Worm (Caenorhabditis elegans) whole organism, L4 larva: ENCODE data around the gene F12A10.8.
A peak's percentile ranks its signal among the peaks of the same experiment; 100 is the strongest.

ENCODE experiments used
- D1046.2 ChIP-seq: fragments of 200-800 bp; sonication (Bioruptor generic); IDR thresholded peaks from 2 replicates; pipeline ENCODE4 v1.3.6; 2022; ENCODE audit warnings: missing genetic modification characterization, missing compliant biosample characterization
- aha-1 ChIP-seq: fragments of 150-350 bp; peaks from one replicate; lab custom pipeline; 2014; ENCODE audit warnings: missing biosample characterization, missing genetic modification characterization
- egl-43 ChIP-seq: fragments of 200-800 bp; sonication (Bioruptor generic); IDR thresholded peaks from 2 replicates; pipeline ENCODE4 v1.3.6; 2022; ENCODE audit warnings: missing genetic modification reagents, missing genetic modification characterization, missing compliant biosample characterization
- lir-3 ChIP-seq: sonication (generic microtip); optimal IDR thresholded peaks from 2 replicates; lab custom pipeline; 2016; ENCODE audit warnings: mild to moderate bottlenecking, missing genetic modification characterization, missing compliant biosample characterization
- mep-1 ChIP-seq: fragments of 150-350 bp; sonication (generic microtip); optimal IDR thresholded peaks from 3 replicates; lab custom pipeline; 2014; ENCODE audit warnings: missing biosample characterization, missing genetic modification characterization
- mxl-2 ChIP-seq: fragments of 200-800 bp; sonication (Bioruptor generic); conservative IDR thresholded peaks from 2 replicates; pipeline ENCODE4 v1.3.6; 2022; ENCODE audit warnings: missing genetic modification reagents, missing genetic modification characterization, missing compliant biosample characterization
- nhr-25 ChIP-seq: sonication (generic microtip); optimal IDR thresholded peaks from 2 replicates; lab custom pipeline; 2017; ENCODE audit warnings: missing genetic modification characterization, mild to moderate bottlenecking, missing compliant biosample characterization, antibody characterized with exemption, moderate library complexity, borderline replicate concordance; ENCODE audit not compliant: insufficient read depth
- unc-62 ChIP-seq, 3 experiments: fragments of 150-350 bp in 1 of 3; sonication (generic microtip); optimal IDR thresholded peaks in 2 of 3; peaks in 1 of 3; 1 replicate in 1 of 3; 2 replicates in 2 of 3; lab custom pipeline; 2014 to 2017; ENCODE audit warnings: missing biosample characterization in 3 of 3, missing genetic modification characterization in 3 of 3, missing genetic modification reagents in 3 of 3, missing genotype in 1 of 3
- vab-7 ChIP-seq: fragments of 200-800 bp; sonication (Bioruptor generic); IDR thresholded peaks from 2 replicates; pipeline ENCODE4 v1.3.6; 2022; ENCODE audit warnings: missing genetic modification reagents, missing genetic modification characterization, missing compliant biosample characterization

DNA sequence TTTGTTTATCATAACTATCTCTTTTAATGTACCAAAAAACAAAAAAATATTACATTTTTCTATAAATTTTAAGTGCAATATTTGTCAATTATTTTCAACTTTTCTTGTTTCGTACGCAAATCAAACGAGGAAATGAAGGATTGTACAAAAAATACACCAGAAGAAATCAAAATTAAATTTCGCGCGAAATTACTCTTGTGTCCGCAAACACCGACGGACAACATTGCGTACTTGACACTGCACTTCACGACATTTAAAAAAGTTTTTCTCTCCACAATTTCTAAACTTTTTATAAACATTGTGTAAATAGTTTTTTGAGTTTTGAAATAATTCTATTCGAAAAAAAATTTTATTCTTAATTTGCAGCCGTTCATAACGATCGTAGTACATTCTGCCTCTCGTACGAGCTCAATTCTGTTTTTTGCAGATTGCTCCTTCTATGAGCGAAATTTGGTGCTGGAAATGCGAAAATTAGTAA lies 26.9 kb downstream of the F12A10.8 start, which contains the start of gene mrps-16:
- TF ChIP-seq unc-62 (GFP tag; optimal IDR thresholded peaks at IDR 0.05 in 1 of 2; lab: Kevin White, UChicago) = peak in 1 of 2 experiments; percentile 24
- no peak for TF ChIP-seq unc-62 (tag; optimal IDR thresholded peaks at IDR 0.05; lab: Kevin White, UChicago)
- peak; percentile 38 for TF ChIP-seq mep-1 (tag; lab: Kevin White, UChicago)
- no peak for TF ChIP-seq D1046.2
- TF ChIP-seq vab-7 (GFP tag; lab: Robert Waterston, UW) = no peak
- TF ChIP-seq aha-1 (tag; lab: Kevin White, UChicago) = peak; percentile 89
- no peak for TF ChIP-seq egl-43
- no peak for TF ChIP-seq lir-3 (tag; lab: Kevin White, UChicago)
- no peak for TF ChIP-seq mxl-2 (GFP tag; lab: Robert Waterston, UW)
- peak; percentile 7 for TF ChIP-seq nhr-25 (tag; lab: Kevin White, UChicago)
